Worm (Caenorhabditis elegans) whole organism, young adult: Measurements from ENCODE around the gene ZK6.6.

Experiments
- B0035.1 ChIP-seq: sonication (generic microtip); optimal IDR thresholded peaks from 2 replicates; lab custom pipeline; 2016; ENCODE audit warnings: missing genetic modification characterization, mild to moderate bottlenecking, missing compliant biosample characterization, missing genotype, missing genetic modification reagents
- B0261.1 ChIP-seq: sonication (generic microtip); optimal IDR thresholded peaks from 2 replicates; lab custom pipeline; 2016; ENCODE audit warnings: mild to moderate bottlenecking, missing genetic modification characterization, moderate library complexity, missing compliant biosample characterization
- B0336.3 ChIP-seq: fragments of 200-800 bp; sonication (Bioruptor generic); IDR thresholded peaks from 2 replicates; pipeline ENCODE4 v1.3.6; 2022; ENCODE audit warnings: missing genetic modification characterization, missing compliant biosample characterization
- C06A6.2 ChIP-seq: fragments of 200-800 bp; sonication (Bioruptor generic); conservative IDR thresholded peaks from 2 replicates; pipeline ENCODE4 v1.3.6; 2022; ENCODE audit warnings: missing genetic modification characterization, missing compliant biosample characterization
- D2030.7 ChIP-seq: fragments of 200-800 bp; sonication (Bioruptor generic); IDR thresholded peaks from 2 replicates; pipeline ENCODE4 v1.3.6; 2022; ENCODE audit warnings: missing genetic modification reagents, missing genetic modification characterization, missing compliant biosample characterization
- F10E7.11 ChIP-seq: sonication (generic microtip); optimal IDR thresholded peaks from 2 replicates; lab custom pipeline; 2017; ENCODE audit warnings: mild to moderate bottlenecking, missing genetic modification characterization, moderate library complexity, missing compliant biosample characterization
- F23B12.7 ChIP-seq: sonication (generic microtip); optimal IDR thresholded peaks from 2 replicates; lab custom pipeline; 2017; ENCODE audit warnings: missing genetic modification characterization, mild to moderate bottlenecking, missing compliant biosample characterization, antibody characterized with exemption, moderate library complexity; ENCODE audit not compliant: insufficient read depth
- F33H1.4 ChIP-seq: fragments of 200-800 bp; sonication (Bioruptor generic); IDR thresholded peaks from 2 replicates; pipeline ENCODE4 v1.3.6; 2022; ENCODE audit warnings: missing genetic modification reagents, missing genetic modification characterization, missing compliant biosample characterization
- F52B5.7 ChIP-seq: sonication (generic microtip); optimal IDR thresholded peaks from 2 replicates; lab custom pipeline; 2016; ENCODE audit warnings: mild to moderate bottlenecking, missing genetic modification characterization, missing compliant biosample characterization
- F55B11.4 ChIP-seq: sonication (generic microtip); optimal IDR thresholded peaks from 2 replicates; lab custom pipeline; 2016; ENCODE audit warnings: missing compliant biosample characterization, missing genetic modification characterization, borderline replicate concordance; ENCODE audit not compliant: insufficient read depth
- Y53G8AR.9 ChIP-seq: fragments of 200-800 bp; sonication (Bioruptor generic); conservative IDR thresholded peaks from 2 replicates; pipeline ENCODE4 v1.3.6; 2022; ENCODE audit warnings: missing genetic modification reagents, missing genetic modification characterization, missing compliant biosample characterization
- Y95B8A.8 ChIP-seq: fragments of 200-800 bp; sonication (Bioruptor generic); IDR thresholded peaks from 2 replicates; pipeline ENCODE4 v1.3.6; 2022; ENCODE audit warnings: missing genetic modification reagents, missing genetic modification characterization, missing compliant biosample characterization
- ama-1 ChIP-seq, 3 experiments: fragments of 150-350 bp in 1 of 3; sonication (generic microtip) in 2 of 3; optimal IDR thresholded peaks; 2 replicates each; lab custom pipeline; 2014 to 2018; ENCODE audit warnings: missing biosample characterization in 2 of 3, missing genetic modification characterization in 2 of 3, missing genetic modification reagents in 2 of 3
- atf-7 ChIP-seq: sonication (generic microtip); optimal IDR thresholded peaks from 2 replicates; lab custom pipeline; 2017; ENCODE audit warnings: mild to moderate bottlenecking, missing genetic modification characterization, missing compliant biosample characterization
- athp-1 ChIP-seq: sonication (generic microtip); optimal IDR thresholded peaks from 2 replicates; lab custom pipeline; 2017; ENCODE audit warnings: mild to moderate bottlenecking, missing genetic modification characterization, missing compliant biosample characterization
- attf-5 ChIP-seq: fragments of 200-800 bp; sonication (Bioruptor generic); optimal IDR thresholded peaks from 2 replicates; lab custom pipeline; 2018; ENCODE audit warnings: mild to moderate bottlenecking, missing genetic modification characterization, missing compliant biosample characterization
- bed-2 ChIP-seq: fragments of 200-800 bp; sonication (Bioruptor generic); IDR thresholded peaks from 2 replicates; pipeline ENCODE4 v1.3.6; 2022; ENCODE audit warnings: missing genetic modification reagents, missing genetic modification characterization, missing compliant biosample characterization
- cebp-1 ChIP-seq, 2 experiments: fragments of 200-800 bp in 1 of 2; sonication (Bioruptor generic) in 1 of 2; sonication (generic microtip) in 1 of 2; IDR thresholded peaks in 1 of 2; optimal IDR thresholded peaks in 1 of 2; 2 replicates each; pipeline versions ENCODE4 v1.3.6 to Lab custom; 2017 to 2022; ENCODE audit warnings: missing compliant biosample characterization in 2 of 2, missing genetic modification characterization in 2 of 2, mild to moderate bottlenecking in 1 of 2, missing genetic modification reagents in 1 of 2, moderate library complexity in 1 of 2
- chd-7 ChIP-seq: sonication (generic microtip); optimal IDR thresholded peaks from 2 replicates; lab custom pipeline; 2016; ENCODE audit warnings: mild to moderate bottlenecking, missing genetic modification characterization, moderate library complexity, missing compliant biosample characterization
- efl-1 ChIP-seq: fragments of 150-350 bp; optimal IDR thresholded peaks from 2 replicates; lab custom pipeline; 2014; ENCODE audit warnings: missing biosample characterization, missing genetic modification reagents, missing genetic modification characterization
- egrh-3 ChIP-seq: fragments of 200-800 bp; sonication (Bioruptor generic); IDR thresholded peaks from 2 replicates; pipeline ENCODE4 v1.3.6; 2022; ENCODE audit warnings: missing genetic modification reagents, missing genetic modification characterization, missing compliant biosample characterization
- hmg-20 ChIP-seq: fragments of 200-800 bp; sonication (Bioruptor generic); IDR thresholded peaks from 2 replicates; pipeline ENCODE4 v1.3.6; 2022; ENCODE audit warnings: missing genetic modification reagents, missing genetic modification characterization, missing compliant biosample characterization
- hrde-1 ChIP-seq: sonication (generic microtip); optimal IDR thresholded peaks from 2 replicates; lab custom pipeline; 2016; ENCODE audit warnings: missing genetic modification characterization, mild to moderate bottlenecking, missing compliant biosample characterization, moderate library complexity, missing genotype, missing genetic modification reagents, borderline replicate concordance
- lag-1 ChIP-seq: fragments of 200-800 bp; sonication (Bioruptor generic); IDR thresholded peaks from 2 replicates; pipeline ENCODE4 v1.3.6; 2022; ENCODE audit warnings: missing genetic modification reagents, missing genetic modification characterization, missing compliant biosample characterization
- lin-35 ChIP-seq, 3 experiments: fragments of 150-350 bp in 2 of 3; sonication (generic microtip) in 1 of 3; optimal IDR thresholded peaks; 2 replicates each; lab custom pipeline; 2014 to 2018; ENCODE audit warnings: missing biosample characterization in 3 of 3, missing genetic modification characterization in 3 of 3, missing genetic modification reagents in 3 of 3
- lin-54 ChIP-seq: fragments of 200-800 bp; sonication (Bioruptor generic); optimal IDR thresholded peaks from 2 replicates; lab custom pipeline; 2018; ENCODE audit warnings: mild to moderate bottlenecking, missing genetic modification characterization, missing compliant biosample characterization
- lsl-1 ChIP-seq: fragments of 200-800 bp; sonication (Bioruptor generic); optimal IDR thresholded peaks from 2 replicates; lab custom pipeline; 2018; ENCODE audit warnings: mild to moderate bottlenecking, missing genetic modification characterization, moderate library complexity, missing compliant biosample characterization
- madf-6 ChIP-seq: fragments of 200-800 bp; sonication (Bioruptor generic); IDR thresholded peaks from 2 replicates; pipeline ENCODE4 v1.3.6; 2022; ENCODE audit warnings: missing genetic modification reagents, missing genetic modification characterization, missing compliant biosample characterization
- mcd-1 ChIP-seq: fragments of 200-800 bp; sonication (Bioruptor generic); IDR thresholded peaks from 2 replicates; pipeline ENCODE4 v1.3.6; 2022; ENCODE audit warnings: missing genetic modification reagents, missing genetic modification characterization, missing compliant biosample characterization
- nhr-27 ChIP-seq: fragments of 200-800 bp; sonication (Bioruptor generic); optimal IDR thresholded peaks from 2 replicates; lab custom pipeline; 2018; ENCODE audit warnings: mild to moderate bottlenecking, missing genetic modification characterization, moderate library complexity, missing compliant biosample characterization
- nhr-80 ChIP-seq: sonication (generic microtip); optimal IDR thresholded peaks from 2 replicates; lab custom pipeline; 2016; ENCODE audit warnings: missing genetic modification characterization, missing compliant biosample characterization
- pbrm-1 ChIP-seq: fragments of 200-800 bp; sonication (Bioruptor generic); IDR thresholded peaks from 2 replicates; pipeline ENCODE4 v1.3.6; 2022; ENCODE audit warnings: missing genetic modification reagents, missing genetic modification characterization, missing compliant biosample characterization
- rcor-1 ChIP-seq: fragments of 200-800 bp; sonication (Bioruptor generic); IDR thresholded peaks from 2 replicates; pipeline ENCODE4 v1.3.6; 2022; ENCODE audit warnings: missing genetic modification reagents, missing genetic modification characterization, missing compliant biosample characterization
- sdz-38 ChIP-seq: sonication (generic microtip); optimal IDR thresholded peaks from 2 replicates; lab custom pipeline; 2016; ENCODE audit warnings: missing genotype, missing genetic modification characterization, missing compliant biosample characterization
- snpc-4 ChIP-seq, 5 experiments: fragments of 150-350 bp in 1 of 5; sonication (generic microtip) in 4 of 5; optimal IDR thresholded peaks; 2 replicates each; lab custom pipeline; 2014 to 2018; ENCODE audit warnings: missing genetic modification characterization in 5 of 5, missing biosample characterization in 3 of 5, antibody characterized with exemption in 2 of 5, mild to moderate bottlenecking in 2 of 5, missing compliant biosample characterization in 2 of 5, missing genotype in 2 of 5, moderate library complexity in 2 of 5, missing genetic modification reagents in 1 of 5
- tbp1 ChIP-seq: fragments of 200-800 bp; sonication (Bioruptor generic); optimal IDR thresholded peaks from 2 replicates; lab custom pipeline; 2018; ENCODE audit warnings: mild to moderate bottlenecking, missing genetic modification characterization, missing compliant biosample characterization
- tlf-1 ChIP-seq: fragments of 200-800 bp; sonication (Bioruptor generic); optimal IDR thresholded peaks from 2 replicates; lab custom pipeline; 2018; ENCODE audit warnings: mild to moderate bottlenecking, missing genetic modification characterization, missing compliant biosample characterization
- xnd-1 ChIP-seq: sonication (generic microtip); optimal IDR thresholded peaks from 2 replicates; lab custom pipeline; 2016; ENCODE audit warnings: missing genotype, missing genetic modification reagents, missing genetic modification characterization, missing compliant biosample characterization
- zfh-2 ChIP-seq: fragments of 200-800 bp; sonication (Bioruptor generic); conservative IDR thresholded peaks from 2 replicates; pipeline ENCODE4 v1.3.6; 2022; ENCODE audit warnings: missing genetic modification reagents, missing genetic modification characterization, missing compliant biosample characterization
- ztf-26 ChIP-seq: sonication (generic microtip); optimal IDR thresholded peaks from 2 replicates; lab custom pipeline; 2017; ENCODE audit warnings: missing genetic modification characterization, missing compliant biosample characterization
- ztf-6 ChIP-seq: fragments of 200-800 bp; sonication (Bioruptor generic); IDR thresholded peaks from 2 replicates; pipeline ENCODE4 v1.3.6; 2022; ENCODE audit warnings: missing genetic modification reagents, missing genetic modification characterization, missing compliant biosample characterization

Gene ZK6.6

ce11 chrV:346005-346404 is 42.5 kb upstream of the ZK6.6 start (continued):
- TF ChIP-seq F55B11.4 (no peak), B0035.1 (tag; lab: Kevin White, UChicago) (no peak), sdz-38 (tag; lab: Kevin White, UChicago) (no peak), nhr-27 (no peak)

ce11 chrV:347561-348345 is 40.7 kb upstream of the ZK6.6 start:
- TF ChIP-seq xnd-1 (tag; lab: Kevin White, UChicago) (peak; percentile 16), lsl-1 (GFP tag; lab: Kevin White, UChicago) (peak; percentile 72), tlf-1 (no peak), hrde-1 (no peak), lin-54 (GFP tag; lab: Kevin White, UChicago) (peak; percentile 34), mcd-1 (peak; percentile 63; the same call in 1 of the 2 replicates), efl-1 (peak; percentile 2), egrh-3 (peak; percentile 86), snpc-4 (GFP tag; optimal IDR thresholded peaks at IDR 0.05; lab: Kevin White, UChicago) (no peak), snpc-4 (tag; optimal IDR thresholded peaks at IDR 0.05; lab: Kevin White, UChicago) (no peak), sdz-38 (tag; lab: Kevin White, UChicago) (no peak), madf-6 (GFP tag; lab: Robert Waterston, UW) (peak; percentile 61; the same call in 1 of the 2 replicates), F10E7.11 (tag; lab: Kevin White, UChicago) (no peak), zfh-2 (GFP tag; lab: Robert Waterston, UW) (peak; percentile 34; the same call in 1 of the 2 replicates), tbp1 (GFP tag; lab: Kevin White, UChicago) (peak; percentile 3), D2030.7 (GFP tag; lab: Robert Waterston, UW) (peak; percentile 27; the same call in 1 of the 2 replicates), F33H1.4 (GFP tag; lab: Robert Waterston, UW) (peak; percentile 73)

- TF ChIP-seq snpc-4 (GFP tag; optimal IDR thresholded peaks at IDR 0.05; lab: Kevin White, UChicago) (no peak), snpc-4 (tag; optimal IDR thresholded peaks at IDR 0.05; lab: Kevin White, UChicago) (peak in 2 of 4 experiments; percentile 29 to 53), chd-7 (tag; lab: Kevin White, UChicago) (no peak), Y95B8A.8 (GFP tag; lab: Robert Waterston, UW) (peak; percentile 64; the same call in 1 of the 2 replicates), tbp1 (GFP tag; lab: Kevin White, UChicago) (peak; percentile 57), ama-1 (optimal IDR thresholded peaks at IDR 0.05; lab: Kevin White, UChicago) (peak; percentile 45), ama-1 (GFP tag; optimal IDR thresholded peaks at IDR 0.05; lab: Kevin White, UChicago) (no peak), athp-1 (peak; percentile 10), ztf-26 (tag; lab: Kevin White, UChicago) (peak; percentile 73), ztf-6 (GFP tag; lab: Robert Waterston, UW) (no peak), C06A6.2 (peak; percentile 56; the same call in 1 of the 2 replicates), rcor-1 (GFP tag; lab: Robert Waterston, UW) (peak; percentile 57), lin-35 (GFP tag; optimal IDR thresholded peaks at IDR 0.05; lab: Kevin White, UChicago) (peak in 1 of 3 experiments; percentile 68), attf-5 (GFP tag; lab: Kevin White, UChicago) (peak; percentile 89), B0261.1 (tag; lab: Kevin White, UChicago) (no peak), Y53G8AR.9 (peak; percentile 81), bed-2 (no peak), cebp-1 (GFP tag; IDR thresholded peaks at IDR 0.05; lab: Robert Waterston, UW) (no peak), cebp-1 (tag; optimal IDR thresholded peaks at IDR 0.05; lab: Kevin White, UChicago) (peak; percentile 83), hmg-20 (0 out of 2 replicates have a peak, but pooled peaks have one; percentile 22), F52B5.7 (no peak), zfh-2 (GFP tag; lab: Robert Waterston, UW) (peak; percentile 62), tlf-1 (peak; percentile 59), mcd-1 (peak; percentile 98), xnd-1 (tag; lab: Kevin White, UChicago) (no peak), egrh-3 (peak; percentile 84), F23B12.7 (tag; lab: Kevin White, UChicago) (peak; percentile 21), lag-1 (GFP tag; lab: Robert Waterston, UW) (no peak), nhr-80 (tag; lab: Kevin White, UChicago) (peak; percentile 33), atf-7 (tag; lab: Kevin White, UChicago) (peak; percentile 55), pbrm-1 (peak; percentile 71), B0336.3 (GFP tag; lab: Robert Waterston, UW) (peak; percentile 37; the same call in 1 of the 2 replicates)
Measured at ce11 chrV:349054-349453, 39.4 kb upstream of the ZK6.6 start, which contains the start of gene atg-9. TSS of gene atg-9 (plus strand) at chrV:349385.
